Worm (Caenorhabditis elegans): ENCODE measurements around the gene cca-1.

- TF ChIP-seq mdl-1 (tag; optimal IDR thresholded peaks at IDR 0.05) = no peak
- no peak for TF ChIP-seq alr-1 (tag; optimal IDR thresholded peaks at IDR 0.05)
- TF ChIP-seq ama-1 (optimal IDR thresholded peaks at IDR 0.05) = no peak
- TF ChIP-seq ztf-4 (tag; optimal IDR thresholded peaks at IDR 0.05) = no peak
- TF ChIP-seq ZK546.5 (tag; optimal IDR thresholded peaks at IDR 0.05) = no peak
- TF ChIP-seq Y55F3AM.14 (GFP tag; optimal IDR thresholded peaks at IDR 0.05) = no peak
- TF ChIP-seq dmd-4 (tag; optimal IDR thresholded peaks at IDR 0.05) = no peak
- no peak for TF ChIP-seq nhr-77 (tag; optimal IDR thresholded peaks at IDR 0.05)
- no peak for TF ChIP-seq nhr-12 (tag; optimal IDR thresholded peaks at IDR 0.05)
- no peak for TF ChIP-seq lsy-2 (tag; optimal IDR thresholded peaks at IDR 0.05)
- TF ChIP-seq fos-1 (tag; optimal IDR thresholded peaks at IDR 0.05) = no peak
- TF ChIP-seq nhr-237 (tag; optimal IDR thresholded peaks at IDR 0.05) = no peak
Measured at ce11 chrX:7839989-7840388, 35.8 kb downstream of the cca-1 start.
